Worm (Caenorhabditis elegans): ENCODE measurements around the gene K11C4.2.

DNA sequence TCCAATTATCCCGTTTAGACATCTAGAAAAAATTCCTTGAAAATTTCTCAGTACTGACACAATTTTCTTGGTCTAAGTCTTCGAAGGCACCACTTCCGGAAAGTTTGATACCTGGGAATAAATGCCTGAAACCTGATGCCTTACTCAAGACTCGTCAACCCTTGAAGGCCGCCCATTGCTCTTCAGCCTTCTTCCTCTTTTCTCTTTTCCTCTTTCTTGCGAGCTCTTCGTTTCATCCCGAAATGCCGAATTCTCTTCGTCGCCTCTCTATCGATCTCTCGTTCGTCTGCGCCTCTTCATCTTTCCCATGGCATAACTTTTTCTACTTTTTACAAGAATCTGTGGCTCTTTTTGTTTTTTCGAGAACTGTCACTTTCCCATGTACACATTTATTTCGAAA lies 1.2 kb upstream of the K11C4.2 start:
- TF ChIP-seq nhr-237 (tag; optimal IDR thresholded peaks at IDR 0.05) (no peak), pha-4 (tag; optimal IDR thresholded peaks at IDR 0.05) (no peak), ztf-11 (tag; optimal IDR thresholded peaks at IDR 0.05) (no peak), ama-1 (optimal IDR thresholded peaks at IDR 0.05) (no peak), nhr-25 (tag; optimal IDR thresholded peaks at IDR 0.05) (no peak)

Data from whole organism, L3 larva.